Worm (Caenorhabditis elegans): ENCODE measurements around the gene F59B10.2.

Gene F59B10.2

ce11 chrII:10523583-10523982, 13.9 kb upstream of the F59B10.2 start, which contains the start of gene F59B10.5:
TSS of gene F59B10.5 (minus strand) at chrII:10523683.
- TF ChIP-seq M03D4.4 (tag; optimal IDR thresholded peaks at IDR 0.05) (no peak), elt-1 (tag; optimal IDR thresholded peaks at IDR 0.05; ENCODE audit: borderline replicate concordance, insufficient read depth) (no peak), lin-13 (tag; optimal IDR thresholded peaks at IDR 0.05) (no peak), drap-1 (GFP tag; optimal IDR thresholded peaks at IDR 0.05) (no peak), ces-1 (GFP tag; optimal IDR thresholded peaks at IDR 0.05) (no peak), ceh-43 (GFP tag; optimal IDR thresholded peaks at IDR 0.05) (no peak), mep-1 (tag; optimal IDR thresholded peaks at IDR 0.05) (no peak), nhr-2 (tag; optimal IDR thresholded peaks at IDR 0.05) (no peak), flh-1 (GFP tag; optimal IDR thresholded peaks at IDR 0.05) (no peak), ham-2 (GFP tag; optimal IDR thresholded peaks at IDR 0.05) (no peak), ceh-83 (GFP tag; optimal IDR thresholded peaks at IDR 0.05) (no peak), ztf-11 (tag; optimal IDR thresholded peaks at IDR 0.05) (no peak), nhr-12 (tag; optimal IDR thresholded peaks at IDR 0.05) (no peak), nhr-76 (tag; optimal IDR thresholded peaks at IDR 0.05) (no peak), zip-8 (tag; optimal IDR thresholded peaks at IDR 0.05) (no peak), sptf-1 (tag; optimal IDR thresholded peaks at IDR 0.05) (no peak), bed-3 (GFP tag; optimal IDR thresholded peaks at IDR 0.05) (no peak)

DNA sequence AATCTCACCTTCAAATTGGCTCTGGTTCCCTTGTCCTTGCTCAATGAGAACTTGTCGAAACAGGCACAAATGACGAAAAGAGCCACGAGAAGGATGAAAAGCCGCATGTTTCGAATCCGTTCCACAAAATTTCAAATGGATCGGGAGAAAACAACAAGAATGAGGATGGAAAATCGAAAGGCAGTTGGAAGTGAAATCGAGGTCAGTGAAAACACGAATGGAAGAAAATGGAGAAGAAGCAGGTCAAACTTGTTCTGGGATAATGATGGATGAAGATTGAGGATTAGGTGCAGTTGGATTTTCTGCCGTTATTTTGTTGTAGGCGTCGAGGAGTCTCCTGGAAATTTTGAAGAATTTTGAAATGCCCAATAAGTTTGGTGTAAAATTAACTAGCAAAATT, 13.4 kb upstream of the F59B10.2 start:
- no peak for TF ChIP-seq bed-3 (GFP tag; optimal IDR thresholded peaks at IDR 0.05)
- TF ChIP-seq nhr-237 (tag; optimal IDR thresholded peaks at IDR 0.05) = no peak
- no peak for TF ChIP-seq nhr-76 (tag; optimal IDR thresholded peaks at IDR 0.05)
- TF ChIP-seq zip-8 (tag; optimal IDR thresholded peaks at IDR 0.05) = no peak
- no peak for TF ChIP-seq ham-2 (GFP tag; optimal IDR thresholded peaks at IDR 0.05)
- TF ChIP-seq ceh-43 (GFP tag; optimal IDR thresholded peaks at IDR 0.05) = no peak
- TF ChIP-seq nhr-12 (tag; optimal IDR thresholded peaks at IDR 0.05) = no peak
- TF ChIP-seq mls-2 (tag; optimal IDR thresholded peaks at IDR 0.05) = no peak

- TF ChIP-seq nhr-28 (tag; optimal IDR thresholded peaks at IDR 0.05) (no peak), nhr-237 (tag; optimal IDR thresholded peaks at IDR 0.05) (no peak)
Observed at ce11 chrII:10519863-10520262, 10.2 kb upstream of the F59B10.2 start.

ce11 chrII:10519017-10519416, 9.4 kb upstream of the F59B10.2 start, which contains the start of gene F59B10.4:
TSS of gene F59B10.4 (minus strand) at chrII:10519117.
- no peak for TF ChIP-seq M03D4.4 (tag; optimal IDR thresholded peaks at IDR 0.05)
- no peak for TF ChIP-seq lin-32 (GFP tag; optimal IDR thresholded peaks at IDR 0.05)
- TF ChIP-seq ztf-11 (tag; optimal IDR thresholded peaks at IDR 0.05) = no peak
- no peak for TF ChIP-seq cnd-1 (tag; optimal IDR thresholded peaks at IDR 0.05)
- TF ChIP-seq snpc-4 (tag; optimal IDR thresholded peaks at IDR 0.05) = no peak
- TF ChIP-seq ham-2 (GFP tag; optimal IDR thresholded peaks at IDR 0.05) = no peak
- TF ChIP-seq ces-1 (GFP tag; optimal IDR thresholded peaks at IDR 0.05) = no peak
- TF ChIP-seq ceh-39 (tag; optimal IDR thresholded peaks at IDR 0.05) = no peak
- no peak for TF ChIP-seq unc-120 (tag; optimal IDR thresholded peaks at IDR 0.05; ENCODE audit: poor library complexity, severe bottlenecking)
- no peak for TF ChIP-seq zip-8 (tag; optimal IDR thresholded peaks at IDR 0.05)
- TF ChIP-seq nhr-237 (tag; optimal IDR thresholded peaks at IDR 0.05) = no peak
- TF ChIP-seq nhr-2 (tag; optimal IDR thresholded peaks at IDR 0.05) = no peak
- TF ChIP-seq mls-2 (tag; optimal IDR thresholded peaks at IDR 0.05) = no peak
- no peak for TF ChIP-seq pha-4 (tag; optimal IDR thresholded peaks at IDR 0.05)
- TF ChIP-seq lin-13 (tag; optimal IDR thresholded peaks at IDR 0.05) = no peak
- TF ChIP-seq mep-1 (tag; optimal IDR thresholded peaks at IDR 0.05) = no peak
- TF ChIP-seq lsy-2 (tag; optimal IDR thresholded peaks at IDR 0.05) = no peak
- no peak for TF ChIP-seq drap-1 (GFP tag; optimal IDR thresholded peaks at IDR 0.05)
- TF ChIP-seq tbx-8 (GFP tag; optimal IDR thresholded peaks at IDR 0.05) = no peak
- no peak for TF ChIP-seq unc-39 (tag; optimal IDR thresholded peaks at IDR 0.05)

DNA sequence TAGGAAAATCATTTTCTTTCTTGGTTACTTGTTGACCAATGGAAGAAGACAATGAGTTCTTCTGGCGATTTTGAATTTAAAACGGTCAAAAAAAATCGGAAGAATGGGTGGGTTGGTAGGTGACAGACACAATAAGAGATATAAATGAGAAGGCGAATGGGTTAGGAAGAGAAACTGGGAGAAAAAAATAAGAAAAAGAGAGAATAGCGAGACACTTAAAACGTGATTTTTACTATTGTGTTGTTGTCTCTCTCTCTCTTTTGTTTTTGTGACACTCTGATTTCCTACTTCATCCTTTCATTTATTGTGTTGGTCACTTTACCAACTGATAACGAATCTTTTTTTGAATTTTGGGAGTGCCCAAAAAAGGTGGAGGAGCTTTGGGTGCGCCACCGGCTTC, 6.7 kb upstream of the F59B10.2 start:
- TF ChIP-seq ces-1 (GFP tag; optimal IDR thresholded peaks at IDR 0.05) (no peak), nhr-76 (tag; optimal IDR thresholded peaks at IDR 0.05) (no peak), snpc-4 (tag; optimal IDR thresholded peaks at IDR 0.05) (no peak), pha-4 (tag; optimal IDR thresholded peaks at IDR 0.05) (no peak), unc-120 (tag; optimal IDR thresholded peaks at IDR 0.05; ENCODE audit: poor library complexity, severe bottlenecking) (no peak), zip-8 (tag; optimal IDR thresholded peaks at IDR 0.05) (no peak), mep-1 (tag; optimal IDR thresholded peaks at IDR 0.05) (no peak), hlh-1 (tag; optimal IDR thresholded peaks at IDR 0.05) (no peak)

Data from whole organism, mixed stage, embryonic.